Worm (Caenorhabditis elegans) whole organism, L3 larva: ENCODE measurements around the gene cpg-2.

Experiments
- R02D3.7 ChIP-seq: fragments of 150-350 bp; optimal IDR thresholded peaks from 2 replicates; lab custom pipeline; 2014; ENCODE audit warnings: missing biosample characterization, missing genetic modification characterization
- ZK546.5 ChIP-seq: sonication (generic microtip); optimal IDR thresholded peaks from 2 replicates; lab custom pipeline; 2017; ENCODE audit warnings: missing biosample characterization, missing genetic modification characterization
- aly-2 ChIP-seq: fragments of 150-350 bp; optimal IDR thresholded peaks from 2 replicates; lab custom pipeline; 2014; ENCODE audit warnings: missing biosample characterization, missing genetic modification characterization
- ama-1 ChIP-seq: fragments of 150-350 bp; optimal IDR thresholded peaks from 2 replicates; lab custom pipeline; 2018
- ceh-16 ChIP-seq: sonication (generic microtip); optimal IDR thresholded peaks from 2 replicates; lab custom pipeline; 2017; ENCODE audit warnings: missing biosample characterization, missing genetic modification characterization
- ceh-28 ChIP-seq: fragments of 150-350 bp; optimal IDR thresholded peaks from 2 replicates; lab custom pipeline; 2014; ENCODE audit warnings: missing biosample characterization, missing genetic modification reagents, missing genetic modification characterization
- ceh-82 ChIP-seq: fragments of 150-350 bp; optimal IDR thresholded peaks from 2 replicates; lab custom pipeline; 2014; ENCODE audit warnings: missing biosample characterization, missing genetic modification characterization
- ceh-9 ChIP-seq: sonication (generic microtip); optimal IDR thresholded peaks from 2 replicates; lab custom pipeline; 2018; ENCODE audit warnings: missing biosample characterization, missing genetic modification characterization
- daf-12 ChIP-seq: fragments of 150-350 bp; optimal IDR thresholded peaks from 2 replicates; lab custom pipeline; 2014; ENCODE audit warnings: missing biosample characterization, missing genetic modification reagents, missing genetic modification characterization
- elt-1 ChIP-seq: fragments of 150-350 bp; optimal IDR thresholded peaks from 2 replicates; lab custom pipeline; 2014; ENCODE audit warnings: missing biosample characterization, missing genetic modification characterization
- elt-3 ChIP-seq, 3 experiments: fragments of 150-350 bp in 1 of 3; sonication (generic microtip) in 2 of 3; optimal IDR thresholded peaks; 2 replicates in 2 of 3; 4 replicates in 1 of 3; lab custom pipeline; 2014 to 2017; ENCODE audit warnings: missing biosample characterization in 3 of 3, missing genetic modification characterization in 3 of 3
- eor-1 ChIP-seq, 2 experiments: fragments of 150-350 bp; optimal IDR thresholded peaks; 2 replicates each; lab custom pipeline; 2014 to 2018; ENCODE audit warnings: missing biosample characterization in 2 of 2, missing genetic modification characterization in 2 of 2
- fkh-10 ChIP-seq: sonication (generic microtip); optimal IDR thresholded peaks from 2 replicates; lab custom pipeline; 2017; ENCODE audit warnings: missing biosample characterization, missing genetic modification reagents, missing genetic modification characterization
- fkh-2 ChIP-seq: fragments of 150-350 bp; optimal IDR thresholded peaks from 2 replicates; lab custom pipeline; 2014; ENCODE audit warnings: missing biosample characterization, missing genetic modification reagents, missing genetic modification characterization
- fos-1 ChIP-seq: fragments of 150-350 bp; optimal IDR thresholded peaks from 2 replicates; lab custom pipeline; 2014; ENCODE audit warnings: missing biosample characterization, missing genetic modification characterization
- hmg-11 ChIP-seq: sonication (generic microtip); optimal IDR thresholded peaks from 2 replicates; lab custom pipeline; 2016; ENCODE audit warnings: missing genetic modification characterization, missing compliant biosample characterization
- jun-1 ChIP-seq: fragments of 150-350 bp; optimal IDR thresholded peaks from 2 replicates; lab custom pipeline; 2014; ENCODE audit warnings: missing biosample characterization, missing genetic modification reagents, missing genetic modification characterization
- lin-15B ChIP-seq: fragments of 150-350 bp; optimal IDR thresholded peaks from 2 replicates; lab custom pipeline; 2014; ENCODE audit warnings: missing biosample characterization, missing genetic modification characterization
- lin-39 ChIP-seq: fragments of 150-350 bp; optimal IDR thresholded peaks from 2 replicates; lab custom pipeline; 2018; ENCODE audit warnings: missing biosample characterization, missing genetic modification reagents, missing genetic modification characterization
- lsy-12 ChIP-seq: sonication (generic microtip); optimal IDR thresholded peaks from 2 replicates; lab custom pipeline; 2016; ENCODE audit warnings: mild to moderate bottlenecking, missing genetic modification characterization, missing compliant biosample characterization
- mml-1 ChIP-seq: fragments of 150-350 bp; sonication (generic microtip); optimal IDR thresholded peaks from 3 replicates; lab custom pipeline; 2014; ENCODE audit warnings: missing biosample characterization, missing genetic modification characterization
- nfya-1 ChIP-seq: sonication (generic microtip); optimal IDR thresholded peaks from 2 replicates; lab custom pipeline; 2017; ENCODE audit warnings: missing genetic modification characterization, mild to moderate bottlenecking, missing compliant biosample characterization, antibody characterized with exemption, moderate library complexity; ENCODE audit not compliant: insufficient read depth
- nhr-11 ChIP-seq: fragments of 150-350 bp; optimal IDR thresholded peaks from 2 replicates; lab custom pipeline; 2014; ENCODE audit warnings: missing biosample characterization, missing genetic modification characterization
- nhr-12 ChIP-seq: fragments of 150-350 bp; optimal IDR thresholded peaks from 2 replicates; lab custom pipeline; 2014; ENCODE audit warnings: missing biosample characterization, missing genetic modification characterization
- nhr-237 ChIP-seq: fragments of 150-350 bp; optimal IDR thresholded peaks from 2 replicates; lab custom pipeline; 2014; ENCODE audit warnings: missing biosample characterization, missing genetic modification characterization
- nhr-25 ChIP-seq: sonication (generic microtip); optimal IDR thresholded peaks from 2 replicates; lab custom pipeline; 2017; ENCODE audit warnings: missing biosample characterization, missing genetic modification characterization
- nhr-67 ChIP-seq: fragments of 150-350 bp; optimal IDR thresholded peaks from 2 replicates; lab custom pipeline; 2014; ENCODE audit warnings: missing biosample characterization, missing genetic modification characterization
- nhr-76 ChIP-seq: fragments of 150-350 bp; sonication (generic microtip); optimal IDR thresholded peaks from 5 replicates; lab custom pipeline; 2014; ENCODE audit warnings: missing biosample characterization, missing genetic modification characterization
- nhr-77 ChIP-seq: fragments of 150-350 bp; optimal IDR thresholded peaks from 2 replicates; lab custom pipeline; 2014; ENCODE audit warnings: missing biosample characterization, missing genetic modification characterization
- pha-4 ChIP-seq: fragments of 150-350 bp; optimal IDR thresholded peaks from 2 replicates; lab custom pipeline; 2014; ENCODE audit warnings: missing biosample characterization, missing genetic modification reagents, missing genetic modification characterization
- pqm-1 ChIP-seq: fragments of 150-350 bp; optimal IDR thresholded peaks from 2 replicates; lab custom pipeline; 2017; ENCODE audit warnings: missing biosample characterization, missing genetic modification characterization, inconsistent platforms
- sea-2 ChIP-seq: fragments of 150-350 bp; sonication (generic microtip); optimal IDR thresholded peaks from 4 replicates; lab custom pipeline; 2014; ENCODE audit warnings: missing biosample characterization, missing genetic modification reagents, missing genetic modification characterization
- skn-1 ChIP-seq: fragments of 150-350 bp; optimal IDR thresholded peaks from 2 replicates; lab custom pipeline; 2014; ENCODE audit warnings: missing biosample characterization, missing genetic modification characterization
- tbx-2 ChIP-seq: sonication (generic microtip); optimal IDR thresholded peaks from 2 replicates; lab custom pipeline; 2016; ENCODE audit warnings: mild to moderate bottlenecking, missing genetic modification characterization, missing compliant biosample characterization
- unc-39 ChIP-seq: sonication (generic microtip); optimal IDR thresholded peaks from 4 replicates; lab custom pipeline; 2017; ENCODE audit warnings: missing biosample characterization, missing genetic modification characterization
- unc-62 ChIP-seq: fragments of 150-350 bp; sonication (generic microtip); optimal IDR thresholded peaks from 4 replicates; lab custom pipeline; 2014; ENCODE audit warnings: missing biosample characterization, missing genetic modification reagents, missing genetic modification characterization
- ztf-11 ChIP-seq: fragments of 150-350 bp; optimal IDR thresholded peaks from 2 replicates; lab custom pipeline; 2014; ENCODE audit warnings: missing biosample characterization, missing genetic modification characterization
- ztf-4 ChIP-seq: fragments of 150-350 bp; optimal IDR thresholded peaks from 2 replicates; lab custom pipeline; 2014; ENCODE audit warnings: missing biosample characterization, missing genetic modification characterization

cpg-2 gene

DNA sequence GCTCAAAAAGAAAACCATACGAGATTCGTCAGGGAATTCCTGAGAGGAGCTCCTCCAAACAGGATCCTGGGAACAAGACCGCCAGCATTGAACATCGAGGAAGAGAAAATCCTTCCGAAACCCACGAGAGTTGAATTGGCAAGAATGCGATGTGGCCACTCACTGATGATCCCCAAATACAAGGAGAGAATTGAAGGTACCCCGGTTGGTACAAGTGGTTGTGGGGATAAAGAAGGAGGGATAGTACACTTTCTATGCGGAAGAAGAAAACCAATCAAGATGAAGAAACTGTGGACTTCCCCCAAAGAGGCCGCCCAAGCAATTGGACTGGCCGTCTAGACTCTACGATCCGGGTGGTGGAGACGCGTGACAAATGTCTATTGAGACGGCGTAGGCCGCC is 40.7 kb downstream of the cpg-2 start:
- TF ChIP-seq fkh-2 (tag; lab: Kevin White, UChicago), result no peak
- TF ChIP-seq aly-2 (tag; lab: Kevin White, UChicago), result no peak
- no peak for TF ChIP-seq nhr-237
- no peak for TF ChIP-seq nhr-77
- no peak for TF ChIP-seq daf-12 (tag; lab: Kevin White, UChicago)
- TF ChIP-seq jun-1 (tag; lab: Kevin White, UChicago), result no peak
- TF ChIP-seq fkh-10 (GFP tag; lab: Kevin White, UChicago), result no peak
- no peak for TF ChIP-seq nhr-76 (tag; lab: Kevin White, UChicago)
- no peak for TF ChIP-seq fos-1 (tag; lab: Kevin White, UChicago)
- no peak for TF ChIP-seq mml-1 (tag; lab: Kevin White, UChicago)
- TF ChIP-seq pqm-1, result no peak
- no peak for TF ChIP-seq lin-15B (tag; lab: Kevin White, UChicago)
- TF ChIP-seq ama-1 (lab: Kevin White, UChicago), result no peak
- no peak for TF ChIP-seq unc-62 (GFP tag; lab: Kevin White, UChicago)

- no peak for TF ChIP-seq ama-1 (lab: Kevin White, UChicago)
- TF ChIP-seq nhr-77, result no peak
- no peak for TF ChIP-seq elt-1 (tag; lab: Kevin White, UChicago)
- no peak for TF ChIP-seq ztf-4 (tag; lab: Kevin White, UChicago)
- no peak for TF ChIP-seq lin-15B (tag; lab: Kevin White, UChicago)
- TF ChIP-seq nhr-237, result no peak
- no peak for TF ChIP-seq mml-1 (tag; lab: Kevin White, UChicago)
- TF ChIP-seq ceh-82, result no peak
- TF ChIP-seq unc-62 (GFP tag; lab: Kevin White, UChicago), result no peak
- TF ChIP-seq skn-1 (tag; lab: Kevin White, UChicago), result no peak
- no peak for TF ChIP-seq pha-4
- no peak for TF ChIP-seq sea-2
These were observed 41.2 kb downstream of the cpg-2 start, which contains the start of gene R01H2.1 for ce11 chrIII:7062580-7062979. R01H2.1 (plus strand) TSS chrIII:7062880.

DNA sequence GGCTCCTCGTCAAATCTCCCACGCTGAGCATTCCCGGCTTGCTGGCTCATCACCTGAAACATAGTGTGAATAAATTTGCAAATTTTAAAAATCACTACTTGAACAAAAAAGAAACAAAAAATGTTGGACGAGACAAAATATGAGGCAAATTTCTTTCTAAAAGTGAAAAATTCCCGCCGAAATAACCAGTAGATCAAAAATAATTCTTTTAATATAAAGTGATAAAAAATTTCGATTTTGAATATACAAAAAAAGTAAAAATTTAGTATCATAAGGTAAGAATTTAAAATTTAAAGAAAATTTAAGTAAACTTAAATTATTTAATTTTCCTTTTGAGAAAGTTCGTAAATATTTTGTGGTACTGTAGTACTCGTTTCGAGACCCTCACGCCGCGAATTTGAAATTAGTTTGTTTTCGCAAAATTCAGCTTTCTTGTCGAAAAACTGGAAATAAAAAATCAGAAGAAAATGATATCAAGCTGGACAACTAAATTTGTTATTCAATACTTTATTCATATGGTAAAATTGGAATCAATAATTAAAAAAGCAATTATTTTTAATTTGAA is 43.2 kb downstream of the cpg-2 start, which contains the start of gene egg-2:
egg-2 (minus strand) TSS at position 53 of the 565 bp plus-strand sequence.
- TF ChIP-seq nhr-67 (no peak), aly-2 (tag; lab: Kevin White, UChicago) (no peak), ztf-11 (tag; lab: Kevin White, UChicago) (no peak), eor-1 (tag; optimal IDR thresholded peaks at IDR 0.05; lab: Kevin White, UChicago) (no peak), ztf-4 (tag; lab: Kevin White, UChicago) (no peak), nhr-11 (tag; lab: Kevin White, UChicago) (no peak), ama-1 (lab: Kevin White, UChicago) (no peak), pqm-1 (no peak), nfya-1 (tag; lab: Kevin White, UChicago) (no peak), tbx-2 (tag; lab: Kevin White, UChicago) (no peak), ceh-28 (tag; lab: Kevin White, UChicago) (no peak), hmg-11 (no peak), ceh-16 (tag; lab: Kevin White, UChicago) (no peak), sea-2 (no peak)

DNA sequence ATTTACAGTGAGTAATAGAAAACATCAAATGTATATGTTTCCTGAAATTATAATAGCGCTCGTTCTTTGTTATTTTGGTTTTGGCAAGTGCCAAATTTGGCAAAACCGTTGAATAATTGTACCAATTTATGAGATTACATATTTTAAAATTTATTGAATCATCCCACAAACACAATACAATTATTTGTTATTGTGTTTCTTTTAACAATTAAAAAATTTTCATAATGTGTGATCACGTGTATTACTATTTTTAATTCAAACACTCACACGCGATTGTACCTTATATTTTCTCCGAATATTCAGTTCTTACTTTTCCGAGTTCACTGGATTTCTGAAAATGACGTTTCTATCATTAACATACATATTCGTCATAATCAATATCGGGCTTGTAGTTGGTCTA is 47.5 kb downstream of the cpg-2 start, which contains the start of gene R01H2.2:
R01H2.2 (plus strand) TSS at position 301 of the 400 bp plus-strand sequence.
- TF ChIP-seq nfya-1 (tag; lab: Kevin White, UChicago), result no peak
- no peak for TF ChIP-seq ceh-82
- no peak for TF ChIP-seq jun-1 (tag; lab: Kevin White, UChicago)
- no peak for TF ChIP-seq unc-39 (tag; lab: Kevin White, UChicago)
- no peak for TF ChIP-seq elt-3 (tag; optimal IDR thresholded peaks at IDR 0.05; lab: Kevin White, UChicago)
- TF ChIP-seq fkh-2 (tag; lab: Kevin White, UChicago), result no peak
- no peak for TF ChIP-seq nhr-76 (tag; lab: Kevin White, UChicago)
- no peak for TF ChIP-seq ZK546.5 (tag; lab: Kevin White, UChicago)
- no peak for TF ChIP-seq elt-1 (tag; lab: Kevin White, UChicago)
- TF ChIP-seq nhr-25 (tag; lab: Kevin White, UChicago), result no peak
- TF ChIP-seq nhr-77, result no peak
- no peak for TF ChIP-seq lin-39 (tag; lab: Kevin White, UChicago)
- TF ChIP-seq ama-1 (lab: Kevin White, UChicago), result no peak
- TF ChIP-seq lsy-12 (tag; lab: Kevin White, UChicago), result no peak
- TF ChIP-seq ztf-4 (tag; lab: Kevin White, UChicago), result no peak
- TF ChIP-seq R02D3.7 (tag; lab: Kevin White, UChicago), result no peak
- no peak for TF ChIP-seq ceh-9
- no peak for TF ChIP-seq nhr-12
- no peak for TF ChIP-seq unc-62 (GFP tag; lab: Kevin White, UChicago)
